Fruit fly (Drosophila melanogaster): Measurements from ENCODE around the gene CG5890.

dm6 chr3R:25895522-25895921, 39.6 kb downstream of the CG5890 start, which contains the start of gene Sodq:
- TF ChIP-seq mam (GFP tag; optimal IDR thresholded peaks at IDR 0.05) = no peak
- no peak for TF ChIP-seq Sin3A (optimal IDR thresholded peaks at IDR 0.05)
- no peak for TF ChIP-seq CG7963 (GFP tag; IDR thresholded peaks at IDR 0.05; ENCODE audit: partially characterized antibody)
